Fruit fly (Drosophila melanogaster) whole organism, embryonic: ENCODE results near the gene Drsl4.
A peak's percentile ranks its signal among the peaks of the same experiment; 100 is the strongest.

Source experiments
- CG10209 ChIP-seq: fragments of 200-800 bp; sonication (Bioruptor generic); optimal IDR thresholded peaks from 3 replicates; lab custom pipeline; 2017; ENCODE audit warnings: missing biosample characterization, mild to moderate bottlenecking, missing genetic modification characterization, missing genetic modification reagents
- CG11560 ChIP-seq: fragments of 200-800 bp; sonication (Bioruptor generic); IDR thresholded peaks from 3 replicates; pipeline ENCODE4 v1.3.6; 2022; ENCODE audit warnings: missing biosample characterization, missing genetic modification characterization
- CG11696 ChIP-seq: fragments of 200-800 bp; sonication (Bioruptor generic); IDR thresholded peaks from 2 replicates; pipeline ENCODE4 v1.3.6; 2022; ENCODE audit warnings: missing biosample characterization, missing genetic modification characterization
- CG12104 ChIP-seq: fragments of 200-800 bp; sonication (Bioruptor generic); optimal IDR thresholded peaks from 3 replicates; lab custom pipeline; 2016; ENCODE audit warnings: missing biosample characterization, missing genetic modification characterization
- CG12391 ChIP-seq: fragments of 200-800 bp; sonication (Bioruptor generic); optimal IDR thresholded peaks from 3 replicates; lab custom pipeline; 2018; ENCODE audit warnings: missing biosample characterization, mild to moderate bottlenecking, missing genetic modification characterization, moderate library complexity
- CG15479 ChIP-seq: fragments of 200-800 bp; sonication (Bioruptor generic); optimal IDR thresholded peaks from 3 replicates; lab custom pipeline; 2019; ENCODE audit warnings: missing biosample characterization, mild to moderate bottlenecking, missing genetic modification characterization, moderate library complexity
- CG15601 ChIP-seq: fragments of 200-800 bp; sonication (Bioruptor generic); optimal IDR thresholded peaks from 3 replicates; lab custom pipeline; 2019; ENCODE audit warnings: missing biosample characterization, mild to moderate bottlenecking, missing genetic modification characterization, moderate library complexity
- CG15696 ChIP-seq: fragments of 200-800 bp; sonication (Bioruptor generic); optimal IDR thresholded peaks from 2 replicates; lab custom pipeline; 2019; ENCODE audit warnings: missing biosample characterization, mild to moderate bottlenecking, missing genetic modification characterization, moderate library complexity
- CG16813 ChIP-seq: fragments of 200-800 bp; sonication (Bioruptor generic); IDR thresholded peaks from 3 replicates; pipeline ENCODE4 v1.3.6; 2022; ENCODE audit warnings: missing biosample characterization, missing genetic modification characterization; ENCODE audit not compliant: partially characterized antibody
- CG17328 ChIP-seq: fragments of 200-800 bp; sonication (Bioruptor generic); IDR thresholded peaks from 2 replicates; pipeline ENCODE4 v1.3.6; 2022; ENCODE audit warnings: missing biosample characterization, missing genetic modification characterization
- CG2199 ChIP-seq: fragments of 200-800 bp; sonication (Bioruptor generic); IDR thresholded peaks from 3 replicates; pipeline ENCODE4 v1.3.6; 2022; ENCODE audit warnings: missing biosample characterization, missing genetic modification characterization
- CG30020 ChIP-seq: fragments of 200-800 bp; optimal IDR thresholded peaks from 2 replicates; lab custom pipeline; 2019; ENCODE audit warnings: missing biosample characterization, mild to moderate bottlenecking, missing genetic modification characterization, moderate library complexity
- CG30403 ChIP-seq: fragments of 200-800 bp; sonication (Bioruptor generic); optimal IDR thresholded peaks from 3 replicates; lab custom pipeline; 2016; ENCODE audit warnings: missing biosample characterization, missing genetic modification characterization
- CG30431 ChIP-seq: fragments of 200-800 bp; sonication (Bioruptor generic); optimal IDR thresholded peaks from 2 replicates; lab custom pipeline; 2017; ENCODE audit warnings: missing biosample characterization, missing genetic modification characterization
- CG31441 ChIP-seq: fragments of 200-800 bp; sonication (Bioruptor generic); IDR thresholded peaks from 2 replicates; pipeline ENCODE4 v1.3.6; 2022; ENCODE audit warnings: missing biosample characterization, missing genetic modification characterization
- CG34224 ChIP-seq: fragments of 200-800 bp; sonication (Bioruptor generic); IDR thresholded peaks from 3 replicates; pipeline ENCODE4 v1.3.6; 2022; ENCODE audit warnings: missing biosample characterization, missing genetic modification characterization; ENCODE audit not compliant: partially characterized antibody
- CG3838 ChIP-seq: fragments of 200-800 bp; sonication (Bioruptor generic); optimal IDR thresholded peaks from 3 replicates; lab custom pipeline; 2016; ENCODE audit warnings: missing biosample characterization, missing genetic modification characterization
- CG3847 ChIP-seq: fragments of 200-800 bp; sonication (Bioruptor generic); IDR thresholded peaks from 2 replicates; pipeline ENCODE4 v1.3.6; 2022; ENCODE audit warnings: missing biosample characterization, missing genetic modification characterization
- CG8478 ChIP-seq: fragments of >200 bp; optimal IDR thresholded peaks from 2 replicates; lab custom pipeline; 2018
- CG9727 ChIP-seq: fragments of 200-800 bp; sonication (Bioruptor generic); optimal IDR thresholded peaks from 3 replicates; lab custom pipeline; 2017; ENCODE audit warnings: missing biosample characterization, mild to moderate bottlenecking, missing genetic modification characterization
- Chrac-16 ChIP-seq: fragments of 200-800 bp; sonication (Bioruptor generic); optimal IDR thresholded peaks from 3 replicates; lab custom pipeline; 2016; ENCODE audit warnings: missing biosample characterization, missing genetic modification characterization
- D19A ChIP-seq: fragments of 200-800 bp; optimal IDR thresholded peaks from 3 replicates; lab custom pipeline; 2019; ENCODE audit warnings: missing biosample characterization, mild to moderate bottlenecking, missing genetic modification characterization, moderate library complexity
- Dll ChIP-seq: fragments of 200-800 bp; sonication (Bioruptor generic); IDR thresholded peaks from 4 replicates; pipeline ENCODE4 v1.3.6; 2022; ENCODE audit warnings: missing biosample characterization, missing genetic modification characterization; ENCODE audit not compliant: partially characterized antibody
- Ets65A ChIP-seq: fragments of 200-800 bp; sonication (Bioruptor generic); peaks from one replicate; lab custom pipeline; 2016; ENCODE audit warnings: missing biosample characterization, missing genetic modification characterization
- Fer2 ChIP-seq: fragments of 200-800 bp; sonication (Bioruptor generic); optimal IDR thresholded peaks from 2 replicates; lab custom pipeline; 2018; ENCODE audit warnings: missing biosample characterization, mild to moderate bottlenecking, missing genetic modification characterization, moderate library complexity
- Kr ChIP-seq: fragments of 200-800 bp; sonication (Bioruptor generic); optimal IDR thresholded peaks from 2 replicates; lab custom pipeline; 2017; ENCODE audit warnings: missing biosample characterization, mild to moderate bottlenecking, missing genetic modification characterization
- Meics ChIP-seq: fragments of 200-800 bp; sonication (Bioruptor generic); optimal IDR thresholded peaks from 2 replicates; lab custom pipeline; 2017; ENCODE audit warnings: missing biosample characterization, mild to moderate bottlenecking, missing genetic modification characterization
- Myb ChIP-seq: fragments of 200-800 bp; sonication (Bioruptor generic); optimal IDR thresholded peaks from 2 replicates; lab custom pipeline; 2016; ENCODE audit warnings: missing biosample characterization, missing genetic modification characterization
- PHDP ChIP-seq: fragments of 200-800 bp; sonication (Bioruptor generic); optimal IDR thresholded peaks from 3 replicates; lab custom pipeline; 2018; ENCODE audit warnings: missing biosample characterization, mild to moderate bottlenecking, missing genetic modification characterization, moderate library complexity
- Ptx1 ChIP-seq: fragments of 200-800 bp; sonication (Bioruptor generic); IDR thresholded peaks from 2 replicates; pipeline ENCODE4 v1.3.6; 2022; ENCODE audit warnings: missing biosample characterization, missing genetic modification characterization
- Xbp1 ChIP-seq: fragments of 200-800 bp; sonication (Bioruptor generic); optimal IDR thresholded peaks from 3 replicates; lab custom pipeline; 2016; ENCODE audit warnings: missing biosample characterization, mild to moderate bottlenecking, missing genetic modification characterization
- cas ChIP-seq: fragments of 200-800 bp; sonication (Bioruptor generic); IDR thresholded peaks from 2 replicates; pipeline ENCODE4 v1.3.6; 2022; ENCODE audit warnings: missing biosample characterization, missing genetic modification characterization
- crol ChIP-seq: fragments of 200-800 bp; sonication (Bioruptor generic); IDR thresholded peaks from 2 replicates; pipeline ENCODE4 v1.3.6; 2022; ENCODE audit warnings: missing biosample characterization, missing genetic modification characterization
- dpn ChIP-seq, 2 experiments: fragments of 200-800 bp; sonication (Bioruptor generic); optimal IDR thresholded peaks; 3 replicates each; lab custom pipeline; 2016; ENCODE audit warnings: missing biosample characterization in 2 of 2, missing genetic modification characterization in 2 of 2
- gem ChIP-seq: fragments of 200-800 bp; sonication (Bioruptor generic); optimal IDR thresholded peaks from 2 replicates; lab custom pipeline; 2019; ENCODE audit warnings: missing biosample characterization, mild to moderate bottlenecking, missing genetic modification characterization, moderate library complexity
- grn ChIP-seq: fragments of 200-800 bp; sonication (Bioruptor generic); optimal IDR thresholded peaks from 3 replicates; lab custom pipeline; 2017; ENCODE audit warnings: missing biosample characterization, missing genetic modification characterization
- hkb ChIP-seq, 2 experiments: fragments of 200-800 bp in 1 of 2; fragments of >200 bp in 1 of 2; sonication (Bioruptor generic) in 1 of 2; IDR thresholded peaks in 1 of 2; optimal IDR thresholded peaks in 1 of 2; 2 replicates each; pipeline versions ENCODE4 v1.3.6 to Lab custom; 2017 to 2022; ENCODE audit warnings: missing biosample characterization in 1 of 2, missing genetic modification characterization in 1 of 2
- kay ChIP-seq: fragments of 200-800 bp; sonication (Bioruptor generic); optimal IDR thresholded peaks from 2 replicates; lab custom pipeline; 2016; ENCODE audit warnings: missing biosample characterization, missing genetic modification characterization
- knrl ChIP-seq: fragments of 200-800 bp; sonication (Bioruptor generic); IDR thresholded peaks from 3 replicates; pipeline ENCODE4 v1.3.6; 2022; ENCODE audit warnings: missing biosample characterization, missing genetic modification characterization; ENCODE audit not compliant: partially characterized antibody
- nerfin-2 ChIP-seq: fragments of 200-800 bp; sonication (Bioruptor generic); IDR thresholded peaks from 2 replicates; pipeline ENCODE4 v1.3.6; 2022; ENCODE audit warnings: missing biosample characterization, missing genetic modification characterization; ENCODE audit not compliant: partially characterized antibody
- nmo ChIP-seq: fragments of 200-800 bp; sonication (Bioruptor generic); optimal IDR thresholded peaks from 2 replicates; lab custom pipeline; 2018; ENCODE audit warnings: missing biosample characterization, mild to moderate bottlenecking, missing genetic modification characterization, moderate library complexity
- org-1 ChIP-seq: fragments of 200-800 bp; sonication (Bioruptor generic); optimal IDR thresholded peaks from 2 replicates; lab custom pipeline; 2017; ENCODE audit warnings: missing biosample characterization, missing genetic modification characterization
- pzg ChIP-seq: fragments of 200-800 bp; sonication (Bioruptor generic); optimal IDR thresholded peaks from 3 replicates; lab custom pipeline; 2018; ENCODE audit warnings: missing biosample characterization, mild to moderate bottlenecking, missing genetic modification characterization, moderate library complexity
- row ChIP-seq: fragments of 200-800 bp; sonication (Bioruptor generic); IDR thresholded peaks from 3 replicates; pipeline ENCODE4 v1.3.6; 2022; ENCODE audit warnings: missing biosample characterization, missing genetic modification characterization
- sob ChIP-seq: fragments of 200-800 bp; sonication (Bioruptor generic); IDR thresholded peaks from 2 replicates; pipeline ENCODE4 v1.3.6; 2022; ENCODE audit warnings: missing biosample characterization, missing genetic modification characterization
- sr ChIP-seq: fragments of 200-800 bp; sonication (Bioruptor generic); IDR thresholded peaks from 3 replicates; pipeline ENCODE4 v1.3.6; 2022; ENCODE audit warnings: missing biosample characterization, missing genetic modification characterization
- ssp ChIP-seq: fragments of 200-800 bp; sonication (Bioruptor generic); IDR thresholded peaks from 2 replicates; pipeline ENCODE4 v1.3.6; 2022; ENCODE audit warnings: missing biosample characterization, missing genetic modification characterization
- wor ChIP-seq: fragments of 200-800 bp; sonication (Bioruptor generic); IDR thresholded peaks from 2 replicates; pipeline ENCODE4 v1.3.6; 2022; ENCODE audit warnings: missing biosample characterization, missing genetic modification characterization
- zen2 ChIP-seq: fragments of 200-800 bp; sonication (Bioruptor generic); IDR thresholded peaks from 3 replicates; pipeline ENCODE4 v1.3.6; 2022; ENCODE audit warnings: missing biosample characterization, missing genetic modification characterization; ENCODE audit not compliant: partially characterized antibody

Gene Drsl4

dm6 chr3L:3303534-3304459, 11.6 kb upstream of the Drsl4 start, which contains the start of gene ZnT63C (continued):
- TF ChIP-seq Myb (GFP tag; lab: Kevin White, UChicago) (peak; percentile 97), CG30403 (GFP tag; lab: Kevin White, UChicago) (no peak), D19A (tag; lab: Kevin White, UChicago) (peak; percentile 6), CG2199 (GFP tag; lab: Robert Waterston, UW) (peak; percentile 49; the same call in 1 of the 3 replicates), CG8478 (lab: Kevin White, UChicago) (peak; percentile 20), nerfin-2 (peak; percentile 87), CG3838 (GFP tag; lab: Kevin White, UChicago) (no peak), CG11560 (tag; lab: Robert Waterston, UW) (no peak), Dll (GFP tag; lab: Robert Waterston, UW) (peak; percentile 82), hkb (optimal IDR thresholded peaks at IDR 0.05; lab: Kevin White, UChicago) (no peak), hkb (GFP tag; IDR thresholded peaks at IDR 0.05; lab: Robert Waterston, UW) (no peak), cas (GFP tag; lab: Robert Waterston, UW) (no peak), CG30020 (tag; lab: Kevin White, UChicago) (peak; percentile 18), sr (no peak), CG3847 (GFP tag; lab: Robert Waterston, UW) (no peak), Meics (GFP tag; lab: Kevin White, UChicago) (peak; percentile 8), CG31441 (GFP tag; lab: Robert Waterston, UW) (no peak), Fer2 (tag; lab: Kevin White, UChicago) (no peak), sob (GFP tag; lab: Robert Waterston, UW) (no peak), Chrac-16 (GFP tag; lab: Kevin White, UChicago) (no peak), CG12391 (tag; lab: Kevin White, UChicago) (no peak), pzg (peak; percentile 74), row (GFP tag; lab: Robert Waterston, UW) (peak; percentile 33; the same call in 2 of the 3 replicates), ssp (GFP tag; lab: Robert Waterston, UW) (no peak), org-1 (GFP tag; lab: Kevin White, UChicago) (no peak), Kr (no peak), grn (GFP tag; lab: Kevin White, UChicago) (no peak), CG15479 (GFP tag; lab: Kevin White, UChicago) (peak; percentile 84), nmo (peak; percentile 34), CG17328 (GFP tag; lab: Robert Waterston, UW) (0 out of 2 replicates have a peak, but pooled peaks have one; percentile 24), knrl (GFP tag; lab: Robert Waterston, UW) (peak; percentile 67), CG11696 (GFP tag; lab: Robert Waterston, UW) (no peak), CG15601 (tag; lab: Kevin White, UChicago) (no peak), wor (GFP tag; lab: Robert Waterston, UW) (no peak), CG16813 (GFP tag; lab: Robert Waterston, UW) (peak; percentile 83), Ptx1 (GFP tag; lab: Robert Waterston, UW) (no peak), CG9727 (GFP tag; lab: Kevin White, UChicago) (no peak), dpn (GFP tag; optimal IDR thresholded peaks at IDR 0.05; lab: Kevin White, UChicago) (no peak), zen2 (GFP tag; lab: Robert Waterston, UW) (peak; percentile 82), crol (GFP tag; lab: Robert Waterston, UW) (peak; percentile 89), Xbp1 (GFP tag; lab: Kevin White, UChicago) (no peak), CG10209 (no peak), PHDP (tag; lab: Kevin White, UChicago) (no peak), Ets65A (GFP tag; lab: Kevin White, UChicago) (no peak), gem (tag; lab: Kevin White, UChicago) (no peak), CG15696 (tag; lab: Kevin White, UChicago) (no peak), kay (no peak), CG12104 (no peak), CG30431 (no peak), CG34224 (GFP tag; lab: Robert Waterston, UW) (peak; percentile 86)
